Worm (Caenorhabditis elegans) whole organism, L4 larva: ENCODE data around the gene Y54G2A.48.

Experiments
- F10B5.3 ChIP-seq: sonication (generic microtip); optimal IDR thresholded peaks from 2 replicates; lab custom pipeline; 2016; ENCODE audit warnings: mild to moderate bottlenecking, missing genetic modification characterization, missing compliant biosample characterization
- T26A8.4 ChIP-seq: fragments of 200-800 bp; sonication (Bioruptor generic); IDR thresholded peaks from 2 replicates; pipeline ENCODE4 v1.3.6; 2022; ENCODE audit warnings: missing genetic modification characterization, missing compliant biosample characterization
- Y5F2A.4 ChIP-seq: fragments of 200-800 bp; sonication (Bioruptor generic); optimal IDR thresholded peaks from 2 replicates; lab custom pipeline; 2018; ENCODE audit warnings: mild to moderate bottlenecking, missing genetic modification characterization, missing compliant biosample characterization
- ZK546.5 ChIP-seq, 2 experiments: sonication (generic microtip); optimal IDR thresholded peaks; 2 replicates each; lab custom pipeline; 2017; ENCODE audit warnings: missing biosample characterization in 2 of 2, missing genetic modification characterization in 2 of 2
- aha-1 ChIP-seq: fragments of 150-350 bp; peaks from one replicate; lab custom pipeline; 2014; ENCODE audit warnings: missing biosample characterization, missing genetic modification characterization
- aly-2 ChIP-seq: sonication (generic microtip); optimal IDR thresholded peaks from 2 replicates; lab custom pipeline; 2018; ENCODE audit warnings: missing biosample characterization, missing genetic modification characterization
- ceh-28 ChIP-seq: fragments of 150-350 bp; optimal IDR thresholded peaks from 2 replicates; lab custom pipeline; 2014; ENCODE audit warnings: missing biosample characterization, missing genetic modification reagents, missing genetic modification characterization
- ceh-44 ChIP-seq: fragments of 200-800 bp; sonication (Bioruptor generic); IDR thresholded peaks from 2 replicates; pipeline ENCODE4 v1.3.6; 2022; ENCODE audit warnings: missing genetic modification reagents, missing genetic modification characterization, missing compliant biosample characterization
- ceh-62 ChIP-seq: sonication (generic microtip); optimal IDR thresholded peaks from 2 replicates; lab custom pipeline; 2017; ENCODE audit warnings: missing biosample characterization, missing genetic modification characterization
- ceh-82 ChIP-seq: sonication (generic microtip); optimal IDR thresholded peaks from 2 replicates; lab custom pipeline; 2017; ENCODE audit warnings: missing biosample characterization, missing genetic modification characterization
- daf-16 ChIP-seq, 3 experiments: sonication (generic microtip); optimal IDR thresholded peaks; 2 replicates each; lab custom pipeline; 2016 to 2017; ENCODE audit warnings: missing genetic modification characterization in 3 of 3, missing genetic modification reagents in 3 of 3, mild to moderate bottlenecking in 2 of 3, missing compliant biosample characterization in 2 of 3, missing biosample characterization in 1 of 3, moderate library complexity in 1 of 3
- daf-19 ChIP-seq: fragments of 200-800 bp; sonication (Bioruptor generic); conservative IDR thresholded peaks from 2 replicates; pipeline ENCODE4 v1.3.6; 2022; ENCODE audit warnings: missing genetic modification characterization, missing compliant biosample characterization
- daf-8 ChIP-seq: fragments of 200-800 bp; sonication (Bioruptor generic); IDR thresholded peaks from 2 replicates; pipeline ENCODE4 v1.3.6; 2022; ENCODE audit warnings: missing genetic modification characterization, missing compliant biosample characterization
- dmd-6 ChIP-seq: fragments of 200-800 bp; sonication (Bioruptor generic); IDR thresholded peaks from 2 replicates; pipeline ENCODE4 v1.3.6; 2022; ENCODE audit warnings: missing genetic modification reagents, missing genetic modification characterization, missing compliant biosample characterization
- dpl-1 ChIP-seq: fragments of 150-350 bp; optimal IDR thresholded peaks from 2 replicates; lab custom pipeline; 2014; ENCODE audit warnings: missing biosample characterization, missing genetic modification reagents, missing genetic modification characterization
- egl-27 ChIP-seq: sonication (generic microtip); optimal IDR thresholded peaks from 3 replicates; lab custom pipeline; 2017; ENCODE audit warnings: missing biosample characterization, missing genetic modification reagents, missing genetic modification characterization
- egl-43 ChIP-seq: fragments of 200-800 bp; sonication (Bioruptor generic); IDR thresholded peaks from 2 replicates; pipeline ENCODE4 v1.3.6; 2022; ENCODE audit warnings: missing genetic modification reagents, missing genetic modification characterization, missing compliant biosample characterization
- hlh-11 ChIP-seq: fragments of 200-800 bp; sonication (Bioruptor generic); optimal IDR thresholded peaks from 2 replicates; lab custom pipeline; 2018; ENCODE audit warnings: mild to moderate bottlenecking, missing genetic modification characterization, missing compliant biosample characterization
- lin-13 ChIP-seq: fragments of 150-350 bp; optimal IDR thresholded peaks from 2 replicates; lab custom pipeline; 2014; ENCODE audit warnings: missing biosample characterization, missing genetic modification reagents, missing genetic modification characterization
- lin-15B ChIP-seq: fragments of 150-350 bp; sonication (generic microtip); optimal IDR thresholded peaks from 3 replicates; lab custom pipeline; 2014; ENCODE audit warnings: missing biosample characterization, missing genetic modification characterization
- lin-38 ChIP-seq: fragments of 200-800 bp; sonication (Bioruptor generic); IDR thresholded peaks from 2 replicates; pipeline ENCODE4 v1.3.6; 2022; ENCODE audit warnings: missing genetic modification reagents, missing genetic modification characterization, missing compliant biosample characterization
- lin-39 ChIP-seq: fragments of 150-350 bp; optimal IDR thresholded peaks from 2 replicates; lab custom pipeline; 2014; ENCODE audit warnings: missing biosample characterization, missing genetic modification reagents, missing genetic modification characterization
- lir-3 ChIP-seq: sonication (generic microtip); optimal IDR thresholded peaks from 2 replicates; lab custom pipeline; 2016; ENCODE audit warnings: mild to moderate bottlenecking, missing genetic modification characterization, missing compliant biosample characterization
- madf-9 ChIP-seq: fragments of 200-800 bp; sonication (Bioruptor generic); conservative IDR thresholded peaks from 2 replicates; pipeline ENCODE4 v1.3.6; 2022; ENCODE audit warnings: missing genetic modification reagents, missing genetic modification characterization, missing compliant biosample characterization
- mdl-1 ChIP-seq, 2 experiments: fragments of 150-350 bp in 1 of 2; sonication (generic microtip) in 1 of 2; optimal IDR thresholded peaks; 2 replicates each; lab custom pipeline; 2014 to 2017; ENCODE audit warnings: missing biosample characterization in 2 of 2, missing genetic modification characterization in 2 of 2
- mdt-29 ChIP-seq: fragments of 200-800 bp; sonication (Bioruptor generic); IDR thresholded peaks from 2 replicates; pipeline ENCODE4 v1.3.6; 2022; ENCODE audit warnings: missing genetic modification reagents, missing genetic modification characterization, missing compliant biosample characterization
- mes-2 ChIP-seq: sonication (generic microtip); optimal IDR thresholded peaks from 2 replicates; lab custom pipeline; 2016; ENCODE audit warnings: missing genotype, mild to moderate bottlenecking, missing genetic modification characterization, missing compliant biosample characterization; ENCODE audit not compliant: poor library complexity, severe bottlenecking
- mxl-3 ChIP-seq: fragments of 200-800 bp; sonication (Bioruptor generic); optimal IDR thresholded peaks from 2 replicates; lab custom pipeline; 2018; ENCODE audit warnings: mild to moderate bottlenecking, missing genetic modification characterization, missing compliant biosample characterization
- nhr-102 ChIP-seq: sonication (generic microtip); optimal IDR thresholded peaks from 2 replicates; lab custom pipeline; 2016; ENCODE audit warnings: mild to moderate bottlenecking, missing genetic modification characterization, moderate library complexity, missing compliant biosample characterization
- nhr-25 ChIP-seq: sonication (generic microtip); optimal IDR thresholded peaks from 2 replicates; lab custom pipeline; 2017; ENCODE audit warnings: missing genetic modification characterization, mild to moderate bottlenecking, missing compliant biosample characterization, antibody characterized with exemption, moderate library complexity, borderline replicate concordance; ENCODE audit not compliant: insufficient read depth
- pha-4 ChIP-seq, 2 experiments: fragments of 150-350 bp in 1 of 2; fragments of 200-800 bp in 1 of 2; sonication (Bioruptor generic) in 1 of 2; IDR thresholded peaks in 1 of 2; optimal IDR thresholded peaks in 1 of 2; 2 replicates each; pipeline versions ENCODE4 v1.3.6 to Lab custom; 2014 to 2022; ENCODE audit warnings: missing genetic modification characterization in 2 of 2, missing genetic modification reagents in 2 of 2, missing biosample characterization in 1 of 2, missing compliant biosample characterization in 1 of 2
- php-3 ChIP-seq: fragments of 200-800 bp; sonication (Bioruptor generic); IDR thresholded peaks from 2 replicates; pipeline ENCODE4 v1.3.6; 2022; ENCODE audit warnings: missing genetic modification reagents, missing genetic modification characterization, missing compliant biosample characterization
- pqm-1 ChIP-seq: sonication (generic microtip); optimal IDR thresholded peaks from 2 replicates; lab custom pipeline; 2017; ENCODE audit warnings: missing biosample characterization, missing genetic modification characterization
- skn-1 ChIP-seq: fragments of 150-350 bp; optimal IDR thresholded peaks from 2 replicates; lab custom pipeline; 2014; ENCODE audit warnings: missing biosample characterization, missing genetic modification characterization
- snpc-1.2 ChIP-seq: fragments of 200-800 bp; sonication (Bioruptor generic); IDR thresholded peaks from 2 replicates; pipeline ENCODE4 v1.3.6; 2022; ENCODE audit warnings: missing genetic modification reagents, missing genetic modification characterization, missing compliant biosample characterization
- spr-1 ChIP-seq: sonication (generic microtip); optimal IDR thresholded peaks from 2 replicates; lab custom pipeline; 2016; ENCODE audit warnings: mild to moderate bottlenecking, missing genetic modification characterization, missing compliant biosample characterization
- spr-3 ChIP-seq: fragments of 200-800 bp; sonication (Bioruptor generic); optimal IDR thresholded peaks from 2 replicates; lab custom pipeline; 2018; ENCODE audit warnings: mild to moderate bottlenecking, missing genetic modification characterization, missing compliant biosample characterization
- unc-62 ChIP-seq, 3 experiments: fragments of 150-350 bp in 1 of 3; sonication (generic microtip); optimal IDR thresholded peaks in 2 of 3; peaks in 1 of 3; 1 replicate in 1 of 3; 2 replicates in 2 of 3; lab custom pipeline; 2014 to 2017; ENCODE audit warnings: missing biosample characterization in 3 of 3, missing genetic modification characterization in 3 of 3, missing genetic modification reagents in 3 of 3, missing genotype in 1 of 3
- zag-1 ChIP-seq: fragments of 150-350 bp; optimal IDR thresholded peaks from 2 replicates; lab custom pipeline; 2014; ENCODE audit warnings: missing biosample characterization, missing genetic modification characterization
- zfp-3 ChIP-seq: fragments of 200-800 bp; sonication (Bioruptor generic); conservative IDR thresholded peaks from 2 replicates; pipeline ENCODE4 v1.3.6; 2022; ENCODE audit warnings: missing genetic modification reagents, missing genetic modification characterization, missing compliant biosample characterization
- ztf-7 ChIP-seq: fragments of 150-350 bp; optimal IDR thresholded peaks from 2 replicates; lab custom pipeline; 2014; ENCODE audit warnings: missing biosample characterization, missing genetic modification characterization

Gene Y54G2A.48

DNA sequence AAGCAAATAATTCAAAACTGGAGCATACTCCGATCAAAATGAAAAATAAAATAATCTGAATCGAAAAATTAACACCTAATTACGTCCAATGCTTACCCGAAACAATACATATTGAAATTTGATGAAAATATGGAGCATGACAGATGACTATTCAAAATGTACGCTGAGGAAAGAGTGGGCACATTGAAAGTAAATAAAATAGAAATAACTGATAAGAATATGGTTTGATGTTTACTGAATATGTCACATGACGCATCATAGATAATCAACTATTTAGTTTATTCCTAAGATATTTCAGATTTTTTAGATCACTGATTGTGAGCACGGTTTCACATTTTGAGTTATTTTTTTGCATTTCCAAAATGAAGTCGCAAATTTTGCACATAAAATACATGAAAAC, 34.1 kb downstream of the Y54G2A.48 start, which contains the start of gene Y54G2A.52 (continued):
- TF ChIP-seq egl-43 (no peak), hlh-11 (tag; lab: Kevin White, UChicago) (peak; percentile 53), ceh-28 (no peak), mdt-29 (GFP tag; lab: Robert Waterston, UW) (no peak), aly-2 (no peak), daf-16 (GFP tag; optimal IDR thresholded peaks at IDR 0.05; lab: Kevin White, UChicago) (peak in 1 of 2 experiments; percentile 57), daf-16 (tag; optimal IDR thresholded peaks at IDR 0.05; lab: Kevin White, UChicago) (peak; percentile 97), Y5F2A.4 (GFP tag; lab: Kevin White, UChicago) (no peak), dmd-6 (peak; percentile 52; the same call in 1 of the 2 replicates), ceh-62 (tag; lab: Kevin White, UChicago) (no peak), ceh-44 (GFP tag; lab: Robert Waterston, UW) (no peak), pqm-1 (tag; lab: Kevin White, UChicago) (peak; percentile 63), lin-15B (tag; lab: Kevin White, UChicago) (no peak), unc-62 (GFP tag; optimal IDR thresholded peaks at IDR 0.05 in 1 of 2; lab: Kevin White, UChicago) (peak in 1 of 2 experiments; percentile 38), unc-62 (tag; optimal IDR thresholded peaks at IDR 0.05; lab: Kevin White, UChicago) (no peak), daf-19 (GFP tag; lab: Robert Waterston, UW) (no peak), lin-39 (tag; lab: Kevin White, UChicago) (no peak), lir-3 (tag; lab: Kevin White, UChicago) (no peak), nhr-25 (no peak), mdl-1 (tag; optimal IDR thresholded peaks at IDR 0.05; lab: Kevin White, UChicago) (no peak), aha-1 (tag; lab: Kevin White, UChicago) (no peak), mxl-3 (GFP tag; lab: Kevin White, UChicago) (no peak), nhr-102 (no peak), skn-1 (tag; lab: Kevin White, UChicago) (no peak), snpc-1.2 (GFP tag; lab: Robert Waterston, UW) (no peak), php-3 (GFP tag; lab: Robert Waterston, UW) (peak; percentile 37; the same call in 1 of the 2 replicates), lin-13 (GFP tag; lab: Kevin White, UChicago) (no peak), egl-27 (tag; lab: Kevin White, UChicago) (no peak), T26A8.4 (no peak), zfp-3 (GFP tag; lab: Robert Waterston, UW) (no peak), ztf-7 (tag; lab: Kevin White, UChicago) (peak; percentile 44), lin-38 (GFP tag; lab: Robert Waterston, UW) (no peak)

- no peak for TF ChIP-seq egl-43
- TF ChIP-seq zag-1, result no peak
- no peak for TF ChIP-seq spr-3 (GFP tag; lab: Kevin White, UChicago)
- no peak for TF ChIP-seq madf-9
- no peak for TF ChIP-seq lin-38 (GFP tag; lab: Robert Waterston, UW)
- no peak for TF ChIP-seq dpl-1
- no peak for TF ChIP-seq T26A8.4
- no peak for TF ChIP-seq daf-8
- no peak for TF ChIP-seq F10B5.3 (tag; lab: Kevin White, UChicago)
- TF ChIP-seq ZK546.5 (tag; optimal IDR thresholded peaks at IDR 0.05; lab: Kevin White, UChicago), result no peak
- no peak for TF ChIP-seq ceh-44 (GFP tag; lab: Robert Waterston, UW)
- no peak for TF ChIP-seq pha-4 (GFP tag; IDR thresholded peaks at IDR 0.05; lab: Robert Waterston, UW)
- TF ChIP-seq pha-4 (tag; optimal IDR thresholded peaks at IDR 0.05; lab: Kevin White, UChicago), result no peak
- no peak for TF ChIP-seq ceh-82 (tag; lab: Kevin White, UChicago)
- no peak for TF ChIP-seq spr-1 (tag; lab: Kevin White, UChicago)
- TF ChIP-seq mes-2 (tag; lab: Kevin White, UChicago), result no peak
Measured at ce11 chrIV:2793956-2794355, 38.5 kb downstream of the Y54G2A.48 start.
